Fruit fly (Drosophila melanogaster) whole organism, wandering third instar larva: Measurements from ENCODE around the gene tara.

Experiments
- N ChIP-seq: fragments of >200 bp; optimal IDR thresholded peaks from 2 replicates; lab custom pipeline; 2018; ENCODE audit warnings: missing biosample characterization, missing external identifiers, missing genetic modification characterization
- jim ChIP-seq: fragments of 175-275, 200-325 bp; sonication (Bioruptor generic); optimal IDR thresholded peaks from 2 replicates; lab custom pipeline; 2016; ENCODE audit warnings: missing biosample characterization, mild to moderate bottlenecking, missing genetic modification characterization
- lola ChIP-seq: fragments of >200 bp; optimal IDR thresholded peaks from 2 replicates; lab custom pipeline; 2017; ENCODE audit warnings: missing biosample characterization, missing genetic modification characterization
- sv ChIP-seq: fragments of 200-800 bp; sonication (Bioruptor generic); optimal IDR thresholded peaks from 3 replicates; lab custom pipeline; 2016; ENCODE audit warnings: missing biosample characterization, missing genetic modification characterization

DNA sequence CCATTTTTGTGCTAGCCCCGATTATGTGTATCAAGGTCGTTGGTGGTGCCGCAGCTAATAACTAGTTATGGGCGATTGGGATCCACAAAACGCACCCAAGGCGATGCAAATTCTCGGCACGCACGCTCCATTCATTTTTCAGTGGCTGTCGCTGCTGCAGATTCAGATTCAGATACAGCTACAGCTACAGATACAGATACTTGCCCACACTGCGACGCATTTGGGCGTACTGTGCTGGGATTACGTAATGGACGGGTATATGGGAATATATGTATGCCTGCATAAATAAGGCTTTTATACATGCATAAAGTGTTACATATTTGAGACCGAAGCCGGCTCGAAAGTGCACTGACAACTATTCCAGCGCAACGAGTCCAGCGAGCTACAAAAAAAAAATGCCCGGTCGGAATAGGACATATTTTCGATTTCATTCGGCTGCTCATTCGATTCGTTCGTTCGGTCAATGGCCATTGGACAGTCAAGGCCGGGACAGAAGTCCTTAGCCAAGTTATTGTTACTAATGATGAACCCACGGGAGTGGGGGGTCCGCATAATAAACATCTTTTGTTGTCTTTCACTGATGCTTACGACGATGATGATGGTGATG is 43.1 kb upstream of the tara start:
- TF ChIP-seq N (GFP tag; lab: Kevin White, UChicago) (no peak), sv (GFP tag; lab: Kevin White, UChicago) (no peak), jim (no peak), lola (GFP tag; lab: Kevin White, UChicago) (no peak)
